Fruit fly (Drosophila melanogaster) Kc167 (cell line): ENCODE data around the gene CG7394.

Experiments
- Myc ChIP-seq: fragments of >200 bp; optimal IDR thresholded peaks from 2 replicates; lab custom pipeline; 2017; ENCODE audit warnings: missing external identifiers
- Sin3A ChIP-seq: fragments of >200 bp; optimal IDR thresholded peaks from 2 replicates; lab custom pipeline; 2018; ENCODE audit warnings: missing external identifiers
- h ChIP-seq: fragments of >200 bp; optimal IDR thresholded peaks from 3 replicates; lab custom pipeline; 2018; ENCODE audit warnings: missing external identifiers
- insv ChIP-seq: fragments of >200 bp; optimal IDR thresholded peaks from 3 replicates; lab custom pipeline; 2018; ENCODE audit warnings: missing external identifiers
- psq ChIP-seq: fragments of >200 bp; optimal IDR thresholded peaks from 2 replicates; lab custom pipeline; 2017; ENCODE audit warnings: missing external identifiers
- ttk ChIP-seq: sonication (Bioruptor generic); optimal IDR thresholded peaks from 2 replicates; lab custom pipeline; 2017; ENCODE audit warnings: missing external identifiers

Gene CG7394

DNA sequence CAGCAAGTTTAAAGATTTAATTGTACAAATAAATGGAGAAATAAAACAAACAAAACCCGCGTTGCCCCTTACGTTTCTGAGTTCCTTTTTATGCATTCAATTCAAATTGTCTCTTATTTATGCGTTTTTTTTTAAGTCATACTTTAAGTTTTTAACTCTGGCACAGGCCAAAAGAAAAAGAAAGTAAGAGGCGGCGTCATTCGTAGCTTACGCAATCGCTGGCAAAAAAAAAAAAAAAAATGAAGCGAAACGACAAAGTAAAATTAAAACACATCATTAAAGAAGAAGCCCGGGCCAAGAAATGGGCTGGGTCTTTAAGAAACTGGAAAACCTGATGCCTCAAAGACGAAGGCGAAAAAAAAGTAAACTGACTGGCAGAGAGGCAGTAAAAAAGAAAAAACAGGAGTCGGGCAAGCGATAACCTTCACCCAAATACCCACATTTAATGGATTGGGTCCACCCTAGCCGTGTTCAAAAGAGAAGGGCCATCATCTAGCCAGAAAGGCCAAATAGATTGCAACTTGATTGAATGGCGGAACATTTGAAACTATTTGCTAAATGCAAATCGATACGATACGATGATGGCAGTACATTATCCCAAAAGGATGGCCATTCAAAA, 18.0 kb upstream of the CG7394 start:
- TF ChIP-seq Sin3A (lab: Kevin White, UChicago) = no peak
- no peak for TF ChIP-seq insv (lab: Kevin White, UChicago)
- no peak for TF ChIP-seq ttk (lab: Kevin White, UChicago)
- TF ChIP-seq Myc (lab: Kevin White, UChicago) = no peak
- TF ChIP-seq psq (lab: Kevin White, UChicago) = no peak
- no peak for TF ChIP-seq h

DNA sequence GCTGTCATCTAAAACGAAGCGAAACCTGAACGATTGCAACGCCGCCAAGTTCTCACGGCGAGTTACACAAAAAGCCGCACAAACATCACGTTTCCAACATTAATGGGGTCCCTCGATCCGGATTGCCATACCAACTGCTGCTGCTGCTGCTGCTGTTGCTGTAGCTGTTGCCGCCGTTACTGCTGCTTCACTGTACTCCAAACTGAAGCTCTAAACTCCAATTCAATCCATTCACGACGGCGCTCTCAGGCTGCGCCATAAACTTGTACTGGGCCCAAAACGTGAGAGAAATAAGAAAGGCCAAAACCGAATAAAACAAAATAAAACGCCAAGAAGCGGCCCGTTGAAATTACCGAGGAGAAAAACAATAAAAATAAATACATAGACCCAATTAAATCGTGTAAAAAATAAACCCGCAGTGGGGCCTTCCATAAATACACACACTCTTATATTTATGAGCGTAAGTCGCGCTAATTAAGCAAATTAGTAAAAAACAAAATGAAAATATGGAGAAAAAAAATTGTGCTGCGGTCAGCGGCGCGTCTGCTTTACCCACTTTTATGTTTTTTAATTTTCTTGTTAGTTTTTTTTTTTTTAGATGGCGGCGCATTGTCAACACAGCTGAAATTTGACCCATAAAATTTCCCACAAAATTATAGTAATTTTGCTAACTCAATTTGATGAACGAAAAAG, 14.3 kb upstream of the CG7394 start:
- TF ChIP-seq psq (lab: Kevin White, UChicago) = no peak
- no peak for TF ChIP-seq insv (lab: Kevin White, UChicago)
- no peak for TF ChIP-seq Sin3A (lab: Kevin White, UChicago)
- no peak for TF ChIP-seq h
- TF ChIP-seq ttk (lab: Kevin White, UChicago) = no peak
- no peak for TF ChIP-seq Myc (lab: Kevin White, UChicago)

DNA sequence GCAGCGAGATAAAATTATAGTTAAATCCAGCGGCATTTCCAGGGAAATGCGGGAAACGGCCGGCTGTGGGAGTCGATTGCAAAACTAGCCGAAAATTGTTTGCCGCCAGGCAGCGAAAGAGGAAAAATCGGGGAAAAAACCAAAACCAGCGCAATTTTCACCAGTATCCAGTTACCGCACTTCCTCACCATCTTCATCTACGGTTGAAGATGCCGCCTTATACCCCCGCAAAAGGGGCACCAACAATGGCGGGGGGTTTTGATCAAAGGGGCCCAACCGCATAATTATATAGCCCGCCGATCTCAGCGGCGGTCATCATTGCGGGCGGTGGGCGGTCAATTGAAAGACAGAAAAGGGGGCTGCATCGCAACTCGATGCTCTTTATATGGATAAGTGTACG, 13.8 kb upstream of the CG7394 start:
- no peak for TF ChIP-seq ttk (lab: Kevin White, UChicago)
- no peak for TF ChIP-seq h
- TF ChIP-seq insv (lab: Kevin White, UChicago) = no peak
- no peak for TF ChIP-seq Myc (lab: Kevin White, UChicago)
- no peak for TF ChIP-seq Sin3A (lab: Kevin White, UChicago)
- TF ChIP-seq psq (lab: Kevin White, UChicago) = no peak

DNA sequence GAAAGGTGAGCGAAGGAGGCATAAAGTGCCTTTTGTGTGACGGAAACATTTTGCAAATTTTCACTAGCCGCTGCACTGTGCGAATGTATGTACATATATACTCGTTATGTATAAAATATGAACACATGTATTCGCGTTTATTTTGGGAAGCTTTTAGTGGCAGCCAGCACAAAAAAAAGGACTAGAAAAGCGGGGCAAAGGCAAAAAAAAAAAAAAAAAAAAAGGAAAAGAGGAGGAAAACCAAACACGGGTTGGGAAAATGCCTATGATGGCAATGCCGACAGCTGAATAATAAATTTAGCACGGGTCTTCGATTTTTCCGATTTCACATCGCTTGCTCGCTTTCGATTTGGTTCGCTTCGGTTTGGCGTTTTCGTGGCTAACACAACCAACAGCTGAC, 12.4 kb upstream of the CG7394 start:
- TF ChIP-seq ttk (lab: Kevin White, UChicago) = no peak
- no peak for TF ChIP-seq h

DNA sequence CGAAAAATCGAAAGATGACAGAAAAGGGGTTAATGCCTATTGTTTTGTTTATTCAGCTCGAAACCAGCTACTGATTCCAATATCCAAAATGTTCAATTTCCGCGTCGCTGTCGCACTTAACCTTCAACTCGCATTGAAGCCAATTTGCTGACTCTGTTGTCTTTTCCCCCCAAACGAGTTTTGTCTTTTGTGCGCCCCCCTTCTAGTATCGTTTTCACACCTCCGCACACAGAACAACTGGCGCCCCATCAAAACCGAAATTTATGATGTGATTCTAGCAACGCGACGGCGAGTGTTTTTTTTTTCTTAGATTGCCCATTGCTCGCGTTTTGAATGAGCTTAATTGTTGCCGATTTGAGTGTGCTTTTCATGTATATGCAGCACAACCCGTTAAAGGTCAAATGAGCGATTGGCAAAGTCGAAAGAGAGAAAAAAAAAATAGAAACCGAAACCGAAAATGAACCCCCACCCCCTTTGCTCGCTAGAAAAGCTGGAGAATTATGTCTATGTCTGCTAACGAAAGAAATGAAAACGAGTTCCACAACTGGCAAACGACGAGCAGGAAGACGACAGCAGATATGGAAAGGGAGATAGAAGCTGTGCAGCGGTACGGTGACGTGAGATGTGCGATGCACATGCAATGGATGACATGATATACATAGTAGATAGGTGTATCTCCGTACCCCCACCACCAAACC, 11.3 kb upstream of the CG7394 start:
- no peak for TF ChIP-seq insv (lab: Kevin White, UChicago)
- no peak for TF ChIP-seq h
- no peak for TF ChIP-seq ttk (lab: Kevin White, UChicago)
- TF ChIP-seq Myc (lab: Kevin White, UChicago) = no peak
- TF ChIP-seq Sin3A (lab: Kevin White, UChicago) = no peak
- no peak for TF ChIP-seq psq (lab: Kevin White, UChicago)

DNA sequence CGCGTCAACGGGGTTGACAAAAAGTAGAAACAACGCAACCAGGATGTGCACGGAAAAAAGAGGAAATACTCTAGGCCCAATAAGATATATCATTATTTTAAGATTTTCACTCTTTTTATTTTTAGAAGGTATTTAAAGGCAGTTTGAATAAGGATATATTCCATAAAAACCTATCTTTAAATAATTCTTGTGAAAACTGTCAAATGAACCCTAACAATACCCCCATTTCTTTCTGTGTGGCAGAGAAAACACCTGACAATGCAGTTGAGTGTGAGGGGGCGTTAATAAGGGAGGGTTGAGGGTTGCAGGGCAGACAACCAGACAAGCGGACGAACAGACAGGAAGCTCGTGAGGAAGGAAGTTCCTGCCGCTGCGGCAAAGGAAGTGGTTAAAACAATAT, 9.8 kb upstream of the CG7394 start:
- TF ChIP-seq Myc (lab: Kevin White, UChicago) (no peak), psq (lab: Kevin White, UChicago) (no peak), Sin3A (lab: Kevin White, UChicago) (no peak), ttk (lab: Kevin White, UChicago) (no peak), h (no peak), insv (lab: Kevin White, UChicago) (no peak)

DNA sequence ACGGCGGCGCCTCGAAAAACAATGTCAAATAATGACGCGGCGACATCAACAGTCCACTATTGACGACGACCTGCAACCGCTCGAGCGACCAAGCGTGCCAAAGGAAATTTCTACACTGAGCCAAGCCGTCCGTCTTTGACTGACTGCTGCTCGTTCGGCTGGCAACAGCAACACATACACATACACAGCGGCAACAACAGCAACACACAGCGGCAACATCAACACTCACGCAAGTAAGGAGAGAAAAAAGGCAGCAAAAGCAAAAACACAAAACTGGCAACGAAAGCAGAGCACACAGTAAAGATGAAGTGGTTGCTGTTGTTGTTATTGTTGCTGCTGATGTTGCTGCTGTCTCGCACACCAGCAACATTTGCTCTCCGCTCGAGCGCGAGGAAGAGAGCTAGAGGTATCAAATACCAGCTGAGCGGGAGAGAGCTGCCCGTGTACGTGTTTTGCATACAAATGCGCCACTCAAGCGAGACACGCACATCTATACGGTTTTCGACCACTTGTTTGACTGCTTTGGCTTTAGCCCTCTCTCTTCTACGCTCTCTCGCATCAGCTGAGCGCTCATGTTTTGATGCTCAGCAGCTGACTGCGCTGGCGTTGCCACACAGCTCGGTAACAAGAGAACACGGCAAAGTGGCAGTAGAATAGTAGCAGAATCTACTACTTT, 8.7 kb upstream of the CG7394 start:
- TF ChIP-seq psq (lab: Kevin White, UChicago) (no peak), insv (lab: Kevin White, UChicago) (no peak), Myc (lab: Kevin White, UChicago) (no peak), Sin3A (lab: Kevin White, UChicago) (no peak), ttk (lab: Kevin White, UChicago) (no peak), h (no peak)

DNA sequence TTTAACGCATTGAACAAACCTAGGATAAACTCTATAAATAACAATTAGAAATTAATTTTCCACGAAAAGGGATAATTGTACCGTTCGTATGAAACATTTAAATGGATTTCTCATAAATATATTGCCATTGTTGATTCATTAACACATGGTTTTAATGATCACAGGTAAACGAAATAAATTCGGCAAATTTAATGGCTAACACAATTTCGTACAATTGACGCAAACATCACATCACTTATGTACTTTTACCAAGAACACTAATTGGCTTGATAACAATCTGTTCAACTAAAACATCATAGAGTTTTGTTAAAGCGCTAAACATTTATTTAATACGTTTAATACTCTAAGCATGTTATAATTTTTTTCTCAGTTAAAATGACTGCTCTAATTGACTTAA, 8.1 kb upstream of the CG7394 start:
- TF ChIP-seq Myc (lab: Kevin White, UChicago) (no peak), insv (lab: Kevin White, UChicago) (no peak), Sin3A (lab: Kevin White, UChicago) (no peak), psq (lab: Kevin White, UChicago) (no peak)

dm6 chr3L:11554338-11554737, 7.5 kb upstream of the CG7394 start:
- TF ChIP-seq Sin3A (lab: Kevin White, UChicago) (no peak), insv (lab: Kevin White, UChicago) (no peak), ttk (lab: Kevin White, UChicago) (no peak), Myc (lab: Kevin White, UChicago) (no peak), h (no peak), psq (lab: Kevin White, UChicago) (no peak)

dm6 chr3L:11554796-11555195, 7.0 kb upstream of the CG7394 start:
- TF ChIP-seq h (no peak), insv (lab: Kevin White, UChicago) (no peak), Sin3A (lab: Kevin White, UChicago) (no peak), Myc (lab: Kevin White, UChicago) (no peak), ttk (lab: Kevin White, UChicago) (no peak), psq (lab: Kevin White, UChicago) (no peak)

dm6 chr3L:11555662-11556460, 5.9 kb upstream of the CG7394 start:
- TF ChIP-seq ttk (lab: Kevin White, UChicago) (no peak), Sin3A (lab: Kevin White, UChicago) (no peak), Myc (lab: Kevin White, UChicago) (no peak), psq (lab: Kevin White, UChicago) (no peak), h (no peak), insv (lab: Kevin White, UChicago) (no peak)
